Worm (Caenorhabditis elegans) whole organism, L3 larva: ENCODE measurements around the gene Y50D4B.6.

Experiments used
- R02D3.7 ChIP-seq: fragments of 150-350 bp; optimal IDR thresholded peaks from 2 replicates; lab custom pipeline; 2014; ENCODE audit warnings: missing biosample characterization, missing genetic modification characterization
- aly-2 ChIP-seq: fragments of 150-350 bp; optimal IDR thresholded peaks from 2 replicates; lab custom pipeline; 2014; ENCODE audit warnings: missing biosample characterization, missing genetic modification characterization
- ama-1 ChIP-seq: fragments of 150-350 bp; optimal IDR thresholded peaks from 2 replicates; lab custom pipeline; 2018
- ceh-28 ChIP-seq: fragments of 150-350 bp; optimal IDR thresholded peaks from 2 replicates; lab custom pipeline; 2014; ENCODE audit warnings: missing biosample characterization, missing genetic modification reagents, missing genetic modification characterization
- ceh-82 ChIP-seq: fragments of 150-350 bp; optimal IDR thresholded peaks from 2 replicates; lab custom pipeline; 2014; ENCODE audit warnings: missing biosample characterization, missing genetic modification characterization
- daf-12 ChIP-seq: fragments of 150-350 bp; optimal IDR thresholded peaks from 2 replicates; lab custom pipeline; 2014; ENCODE audit warnings: missing biosample characterization, missing genetic modification reagents, missing genetic modification characterization
- egl-5 ChIP-seq: fragments of 150-350 bp; optimal IDR thresholded peaks from 2 replicates; lab custom pipeline; 2017; ENCODE audit warnings: missing biosample characterization, missing genetic modification reagents, missing genetic modification characterization, inconsistent platforms
- elt-2 ChIP-seq: sonication (generic microtip); optimal IDR thresholded peaks from 2 replicates; lab custom pipeline; 2016; ENCODE audit warnings: missing genetic modification reagents, mild to moderate bottlenecking, missing genetic modification characterization, missing compliant biosample characterization
- hmg-11 ChIP-seq: sonication (generic microtip); optimal IDR thresholded peaks from 2 replicates; lab custom pipeline; 2016; ENCODE audit warnings: missing genetic modification characterization, missing compliant biosample characterization
- jun-1 ChIP-seq: fragments of 150-350 bp; optimal IDR thresholded peaks from 2 replicates; lab custom pipeline; 2014; ENCODE audit warnings: missing biosample characterization, missing genetic modification reagents, missing genetic modification characterization
- lin-15B ChIP-seq: fragments of 150-350 bp; optimal IDR thresholded peaks from 2 replicates; lab custom pipeline; 2014; ENCODE audit warnings: missing biosample characterization, missing genetic modification characterization
- lsy-12 ChIP-seq: sonication (generic microtip); optimal IDR thresholded peaks from 2 replicates; lab custom pipeline; 2016; ENCODE audit warnings: mild to moderate bottlenecking, missing genetic modification characterization, missing compliant biosample characterization
- mml-1 ChIP-seq: fragments of 150-350 bp; sonication (generic microtip); optimal IDR thresholded peaks from 3 replicates; lab custom pipeline; 2014; ENCODE audit warnings: missing biosample characterization, missing genetic modification characterization
- nhr-12 ChIP-seq: fragments of 150-350 bp; optimal IDR thresholded peaks from 2 replicates; lab custom pipeline; 2014; ENCODE audit warnings: missing biosample characterization, missing genetic modification characterization
- nhr-23 ChIP-seq: fragments of 150-350 bp; optimal IDR thresholded peaks from 2 replicates; lab custom pipeline; 2014; ENCODE audit warnings: missing biosample characterization, missing genetic modification reagents, missing genetic modification characterization
- nhr-237 ChIP-seq: fragments of 150-350 bp; optimal IDR thresholded peaks from 2 replicates; lab custom pipeline; 2014; ENCODE audit warnings: missing biosample characterization, missing genetic modification characterization
- nhr-25 ChIP-seq: sonication (generic microtip); optimal IDR thresholded peaks from 2 replicates; lab custom pipeline; 2017; ENCODE audit warnings: missing biosample characterization, missing genetic modification characterization
- nhr-76 ChIP-seq: fragments of 150-350 bp; sonication (generic microtip); optimal IDR thresholded peaks from 5 replicates; lab custom pipeline; 2014; ENCODE audit warnings: missing biosample characterization, missing genetic modification characterization
- nhr-77 ChIP-seq: fragments of 150-350 bp; optimal IDR thresholded peaks from 2 replicates; lab custom pipeline; 2014; ENCODE audit warnings: missing biosample characterization, missing genetic modification characterization
- pha-4 ChIP-seq: fragments of 150-350 bp; optimal IDR thresholded peaks from 2 replicates; lab custom pipeline; 2014; ENCODE audit warnings: missing biosample characterization, missing genetic modification reagents, missing genetic modification characterization
- pqm-1 ChIP-seq: fragments of 150-350 bp; optimal IDR thresholded peaks from 2 replicates; lab custom pipeline; 2017; ENCODE audit warnings: missing biosample characterization, missing genetic modification characterization, inconsistent platforms
- sea-2 ChIP-seq: fragments of 150-350 bp; sonication (generic microtip); optimal IDR thresholded peaks from 4 replicates; lab custom pipeline; 2014; ENCODE audit warnings: missing biosample characterization, missing genetic modification reagents, missing genetic modification characterization
- snpc-4 ChIP-seq: fragments of 150-350 bp; optimal IDR thresholded peaks from 2 replicates; lab custom pipeline; 2014; ENCODE audit warnings: missing biosample characterization, missing genetic modification characterization
- unc-62 ChIP-seq: fragments of 150-350 bp; sonication (generic microtip); optimal IDR thresholded peaks from 4 replicates; lab custom pipeline; 2014; ENCODE audit warnings: missing biosample characterization, missing genetic modification reagents, missing genetic modification characterization
- ztf-4 ChIP-seq: fragments of 150-350 bp; optimal IDR thresholded peaks from 2 replicates; lab custom pipeline; 2014; ENCODE audit warnings: missing biosample characterization, missing genetic modification characterization

The Y50D4B.6 gene

DNA sequence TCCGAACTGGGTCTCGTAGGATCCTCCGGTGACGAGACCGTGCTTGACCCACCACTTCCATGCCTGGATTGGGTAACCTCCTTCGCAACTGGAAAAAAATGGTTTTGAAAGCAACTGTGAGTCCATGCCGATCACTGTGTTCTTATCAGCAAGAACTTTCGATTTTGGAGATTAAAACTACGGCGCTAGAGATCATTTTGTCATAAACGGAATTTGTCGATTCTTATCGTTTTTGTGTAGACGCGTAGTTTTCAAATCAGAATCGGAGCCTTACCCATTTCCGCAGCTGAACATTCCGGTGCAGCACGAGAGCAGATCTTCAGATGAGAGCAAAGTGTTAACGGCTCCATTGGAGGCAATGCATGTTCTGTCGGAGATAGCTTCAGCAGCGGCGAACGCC lies 49.1 kb downstream of the Y50D4B.6 start:
- no peak for TF ChIP-seq ceh-82 (tag; lab: Kevin White, UChicago)
- no peak for TF ChIP-seq lsy-12 (tag; lab: Kevin White, UChicago)
- TF ChIP-seq pqm-1: peak; percentile 13
- no peak for TF ChIP-seq nhr-237 (tag; lab: Kevin White, UChicago)
- no peak for TF ChIP-seq pha-4 (tag; lab: Kevin White, UChicago)
- no peak for TF ChIP-seq sea-2 (GFP tag; lab: Kevin White, UChicago)
- no peak for TF ChIP-seq nhr-12 (tag; lab: Kevin White, UChicago)
- TF ChIP-seq elt-2 (tag; lab: Kevin White, UChicago): peak; percentile 3

DNA sequence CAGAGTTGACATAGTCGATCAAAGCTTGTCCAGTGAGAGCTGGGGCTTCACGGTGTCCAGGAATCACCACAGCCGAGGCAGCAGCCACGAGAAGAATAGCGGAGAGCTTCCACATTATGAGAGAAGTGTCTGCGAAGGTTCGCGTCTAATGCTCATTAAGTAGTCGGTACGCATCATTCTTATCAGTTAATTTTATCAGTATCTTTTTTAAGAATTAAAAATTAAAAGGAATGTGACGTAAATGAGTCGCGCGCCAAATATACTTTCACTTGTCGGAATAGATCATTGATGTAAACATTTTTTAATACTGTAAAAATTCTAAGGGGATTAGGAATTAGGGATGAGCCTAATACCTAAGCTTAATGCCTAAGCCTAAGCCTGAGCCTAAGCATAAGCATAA lies 49.7 kb downstream of the Y50D4B.6 start, which contains the start of gene cpr-5:
TSS of gene cpr-5 (minus strand) at position 197 of the 400 bp plus-strand sequence.
- TF ChIP-seq elt-2 (tag; lab: Kevin White, UChicago) (peak; percentile 84), hmg-11 (tag; lab: Kevin White, UChicago) (no peak), pqm-1 (peak; percentile 32), egl-5 (tag; lab: Kevin White, UChicago) (no peak), snpc-4 (tag; lab: Kevin White, UChicago) (no peak)

DNA sequence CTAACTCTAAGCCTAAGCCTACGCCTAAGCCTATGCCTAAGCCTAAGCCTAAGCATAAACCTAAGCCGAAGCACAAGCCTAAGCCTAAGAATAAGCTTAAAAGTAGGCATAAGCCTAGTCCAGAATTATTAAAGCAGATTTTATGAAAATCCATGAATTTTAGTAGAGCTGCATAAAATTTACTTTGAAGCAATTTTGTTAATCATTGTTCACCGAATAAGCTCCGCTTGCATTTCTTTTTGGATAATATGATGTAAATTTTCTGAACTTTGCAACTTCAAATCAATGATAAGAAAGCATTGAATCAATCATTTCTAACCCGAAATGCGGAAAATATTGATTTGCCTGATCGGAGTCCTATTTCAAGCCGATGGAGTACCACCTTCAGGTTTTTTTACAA lies 50.2 kb downstream of the Y50D4B.6 start, which contains the start of gene cpr-8:
TSS of gene cpr-8 (plus strand) at position 301 of the 400 bp plus-strand sequence.
- TF ChIP-seq daf-12 (tag; lab: Kevin White, UChicago) (no peak), aly-2 (tag; lab: Kevin White, UChicago) (no peak), ceh-28 (no peak), jun-1 (tag; lab: Kevin White, UChicago) (no peak), nhr-23 (no peak), ama-1 (lab: Kevin White, UChicago) (no peak), ztf-4 (tag; lab: Kevin White, UChicago) (no peak), lin-15B (tag; lab: Kevin White, UChicago) (no peak), nhr-77 (no peak), unc-62 (GFP tag; lab: Kevin White, UChicago) (no peak), mml-1 (tag; lab: Kevin White, UChicago) (no peak), nhr-25 (tag; lab: Kevin White, UChicago) (no peak), nhr-237 (tag; lab: Kevin White, UChicago) (no peak), nhr-76 (tag; lab: Kevin White, UChicago) (no peak), R02D3.7 (tag; lab: Kevin White, UChicago) (no peak)
- TF ChIP-seq, all 47 proteins: peak for 0
